Worm (Caenorhabditis elegans) whole organism, L3 larva: ENCODE results near the gene gta-1.

Source experiments
- R02D3.7 ChIP-seq: fragments of 150-350 bp; optimal IDR thresholded peaks from 2 replicates; lab custom pipeline; 2014; ENCODE audit warnings: missing biosample characterization, missing genetic modification characterization
- ZK546.5 ChIP-seq: sonication (generic microtip); optimal IDR thresholded peaks from 2 replicates; lab custom pipeline; 2017; ENCODE audit warnings: missing biosample characterization, missing genetic modification characterization
- aly-2 ChIP-seq: fragments of 150-350 bp; optimal IDR thresholded peaks from 2 replicates; lab custom pipeline; 2014; ENCODE audit warnings: missing biosample characterization, missing genetic modification characterization
- ceh-82 ChIP-seq: fragments of 150-350 bp; optimal IDR thresholded peaks from 2 replicates; lab custom pipeline; 2014; ENCODE audit warnings: missing biosample characterization, missing genetic modification characterization
- ceh-9 ChIP-seq: sonication (generic microtip); optimal IDR thresholded peaks from 2 replicates; lab custom pipeline; 2018; ENCODE audit warnings: missing biosample characterization, missing genetic modification characterization
- daf-12 ChIP-seq: fragments of 150-350 bp; optimal IDR thresholded peaks from 2 replicates; lab custom pipeline; 2014; ENCODE audit warnings: missing biosample characterization, missing genetic modification reagents, missing genetic modification characterization
- egl-27 ChIP-seq: sonication (generic microtip); optimal IDR thresholded peaks from 4 replicates; lab custom pipeline; 2017; ENCODE audit warnings: missing biosample characterization, missing genetic modification reagents, missing genetic modification characterization
- egl-5 ChIP-seq: fragments of 150-350 bp; optimal IDR thresholded peaks from 2 replicates; lab custom pipeline; 2017; ENCODE audit warnings: missing biosample characterization, missing genetic modification reagents, missing genetic modification characterization, inconsistent platforms
- elt-2 ChIP-seq: sonication (generic microtip); optimal IDR thresholded peaks from 2 replicates; lab custom pipeline; 2016; ENCODE audit warnings: missing genetic modification reagents, mild to moderate bottlenecking, missing genetic modification characterization, missing compliant biosample characterization
- elt-3 ChIP-seq, 3 experiments: fragments of 150-350 bp in 1 of 3; sonication (generic microtip) in 2 of 3; optimal IDR thresholded peaks; 2 replicates in 2 of 3; 4 replicates in 1 of 3; lab custom pipeline; 2014 to 2017; ENCODE audit warnings: missing biosample characterization in 3 of 3, missing genetic modification characterization in 3 of 3
- eor-1 ChIP-seq, 2 experiments: fragments of 150-350 bp; optimal IDR thresholded peaks; 2 replicates each; lab custom pipeline; 2014 to 2018; ENCODE audit warnings: missing biosample characterization in 2 of 2, missing genetic modification characterization in 2 of 2
- fkh-2 ChIP-seq: fragments of 150-350 bp; optimal IDR thresholded peaks from 2 replicates; lab custom pipeline; 2014; ENCODE audit warnings: missing biosample characterization, missing genetic modification reagents, missing genetic modification characterization
- fos-1 ChIP-seq: fragments of 150-350 bp; optimal IDR thresholded peaks from 2 replicates; lab custom pipeline; 2014; ENCODE audit warnings: missing biosample characterization, missing genetic modification characterization
- hmg-11 ChIP-seq: sonication (generic microtip); optimal IDR thresholded peaks from 2 replicates; lab custom pipeline; 2016; ENCODE audit warnings: missing genetic modification characterization, missing compliant biosample characterization
- jun-1 ChIP-seq: fragments of 150-350 bp; optimal IDR thresholded peaks from 2 replicates; lab custom pipeline; 2014; ENCODE audit warnings: missing biosample characterization, missing genetic modification reagents, missing genetic modification characterization
- lin-15B ChIP-seq: fragments of 150-350 bp; optimal IDR thresholded peaks from 2 replicates; lab custom pipeline; 2014; ENCODE audit warnings: missing biosample characterization, missing genetic modification characterization
- lin-39 ChIP-seq: fragments of 150-350 bp; optimal IDR thresholded peaks from 2 replicates; lab custom pipeline; 2018; ENCODE audit warnings: missing biosample characterization, missing genetic modification reagents, missing genetic modification characterization
- mml-1 ChIP-seq: fragments of 150-350 bp; sonication (generic microtip); optimal IDR thresholded peaks from 3 replicates; lab custom pipeline; 2014; ENCODE audit warnings: missing biosample characterization, missing genetic modification characterization
- nfya-1 ChIP-seq: sonication (generic microtip); optimal IDR thresholded peaks from 2 replicates; lab custom pipeline; 2017; ENCODE audit warnings: missing genetic modification characterization, mild to moderate bottlenecking, missing compliant biosample characterization, antibody characterized with exemption, moderate library complexity; ENCODE audit not compliant: insufficient read depth
- nhr-23 ChIP-seq: fragments of 150-350 bp; optimal IDR thresholded peaks from 2 replicates; lab custom pipeline; 2014; ENCODE audit warnings: missing biosample characterization, missing genetic modification reagents, missing genetic modification characterization
- nhr-25 ChIP-seq: sonication (generic microtip); optimal IDR thresholded peaks from 2 replicates; lab custom pipeline; 2017; ENCODE audit warnings: missing biosample characterization, missing genetic modification characterization
- nhr-28 ChIP-seq: fragments of 150-350 bp; optimal IDR thresholded peaks from 2 replicates; lab custom pipeline; 2014; ENCODE audit warnings: missing biosample characterization, missing genetic modification characterization
- nhr-67 ChIP-seq: fragments of 150-350 bp; optimal IDR thresholded peaks from 2 replicates; lab custom pipeline; 2014; ENCODE audit warnings: missing biosample characterization, missing genetic modification characterization
- nhr-77 ChIP-seq: fragments of 150-350 bp; optimal IDR thresholded peaks from 2 replicates; lab custom pipeline; 2014; ENCODE audit warnings: missing biosample characterization, missing genetic modification characterization
- pha-4 ChIP-seq: fragments of 150-350 bp; optimal IDR thresholded peaks from 2 replicates; lab custom pipeline; 2014; ENCODE audit warnings: missing biosample characterization, missing genetic modification reagents, missing genetic modification characterization
- skn-1 ChIP-seq: fragments of 150-350 bp; optimal IDR thresholded peaks from 2 replicates; lab custom pipeline; 2014; ENCODE audit warnings: missing biosample characterization, missing genetic modification characterization
- snpc-4 ChIP-seq: fragments of 150-350 bp; optimal IDR thresholded peaks from 2 replicates; lab custom pipeline; 2014; ENCODE audit warnings: missing biosample characterization, missing genetic modification characterization
- tbx-2 ChIP-seq: sonication (generic microtip); optimal IDR thresholded peaks from 2 replicates; lab custom pipeline; 2016; ENCODE audit warnings: mild to moderate bottlenecking, missing genetic modification characterization, missing compliant biosample characterization
- unc-62 ChIP-seq: fragments of 150-350 bp; sonication (generic microtip); optimal IDR thresholded peaks from 4 replicates; lab custom pipeline; 2014; ENCODE audit warnings: missing biosample characterization, missing genetic modification reagents, missing genetic modification characterization

The gta-1 gene

ce11 chrIV:10214811-10215210 is 34.4 kb downstream of the gta-1 start, which contains the start of gene abt-1:
Gene abt-1 (minus strand): TSS chrIV:10214911.
- TF ChIP-seq jun-1 (tag; lab: Kevin White, UChicago), result no peak
- TF ChIP-seq ceh-9 (tag; lab: Kevin White, UChicago), result no peak
- TF ChIP-seq mml-1 (tag; lab: Kevin White, UChicago), result no peak

ce11 chrIV:10215393-10215792 is 34.9 kb downstream of the gta-1 start:
- TF ChIP-seq nhr-25 (no peak), snpc-4 (tag; lab: Kevin White, UChicago) (no peak), tbx-2 (tag; lab: Kevin White, UChicago) (no peak), aly-2 (no peak), eor-1 (tag; optimal IDR thresholded peaks at IDR 0.05; lab: Kevin White, UChicago) (no peak), egl-5 (tag; lab: Kevin White, UChicago) (no peak), lin-15B (no peak), ZK546.5 (no peak), elt-2 (tag; lab: Kevin White, UChicago) (no peak), fos-1 (tag; lab: Kevin White, UChicago) (no peak), daf-12 (tag; lab: Kevin White, UChicago) (no peak), nhr-23 (tag; lab: Kevin White, UChicago) (no peak), unc-62 (GFP tag; lab: Kevin White, UChicago) (no peak), jun-1 (tag; lab: Kevin White, UChicago) (no peak), ceh-82 (no peak)
- TF ChIP-seq, all 47 proteins: peak for 0

- TF ChIP-seq R02D3.7 (tag; lab: Kevin White, UChicago) (no peak), eor-1 (tag; optimal IDR thresholded peaks at IDR 0.05; lab: Kevin White, UChicago) (no peak), egl-27 (tag; lab: Kevin White, UChicago) (no peak), ZK546.5 (no peak), fkh-2 (no peak), nhr-28 (tag; lab: Kevin White, UChicago) (no peak)
These were observed 35.6 kb downstream of the gta-1 start, which contains the start of gene col-124 for ce11 chrIV:10216078-10216477. Gene col-124 (plus strand): TSS chrIV:10216451.

DNA sequence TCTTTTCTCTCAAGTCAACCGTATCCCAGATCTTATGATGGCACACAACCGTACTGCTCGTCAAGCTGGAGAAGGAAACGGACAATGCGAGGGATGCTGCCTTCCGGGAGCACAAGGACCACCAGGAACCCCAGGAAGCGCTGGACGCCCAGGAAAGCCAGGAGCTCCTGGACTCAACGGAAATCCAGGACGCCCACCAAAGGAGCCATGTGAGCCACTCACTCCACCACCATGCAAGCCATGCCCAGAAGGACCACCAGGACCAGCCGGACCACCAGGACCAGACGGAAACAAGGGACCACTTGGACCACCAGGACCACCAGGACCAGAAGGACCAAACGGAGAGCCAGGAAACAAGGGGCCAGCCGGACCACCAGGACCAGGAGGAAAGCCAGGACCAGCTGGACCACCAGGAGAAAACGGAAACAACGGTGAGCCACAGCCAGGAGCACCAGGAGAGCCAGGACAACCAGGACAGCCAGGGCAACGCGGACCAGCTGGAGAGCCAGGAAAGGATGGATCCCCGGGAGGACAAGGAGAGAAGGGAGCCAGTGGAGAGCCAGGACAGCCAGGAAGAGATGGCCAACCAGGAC is 36.3 kb downstream of the gta-1 start:
- TF ChIP-seq hmg-11 (tag; lab: Kevin White, UChicago), result no peak
- no peak for TF ChIP-seq daf-12 (tag; lab: Kevin White, UChicago)
- no peak for TF ChIP-seq R02D3.7 (tag; lab: Kevin White, UChicago)
- no peak for TF ChIP-seq nhr-77 (tag; lab: Kevin White, UChicago)
- TF ChIP-seq lin-39, result no peak

ce11 chrIV:10219208-10219607 is 38.7 kb downstream of the gta-1 start, which contains the start of gene qns-1:
Gene qns-1 (minus strand): TSS chrIV:10219308.
- TF ChIP-seq jun-1 (tag; lab: Kevin White, UChicago) (no peak), nhr-67 (tag; lab: Kevin White, UChicago) (no peak), elt-3 (tag; optimal IDR thresholded peaks at IDR 0.05; lab: Kevin White, UChicago) (no peak), nhr-23 (tag; lab: Kevin White, UChicago) (no peak), fkh-2 (no peak), nfya-1 (no peak), pha-4 (tag; lab: Kevin White, UChicago) (no peak), nhr-77 (tag; lab: Kevin White, UChicago) (no peak)

DNA sequence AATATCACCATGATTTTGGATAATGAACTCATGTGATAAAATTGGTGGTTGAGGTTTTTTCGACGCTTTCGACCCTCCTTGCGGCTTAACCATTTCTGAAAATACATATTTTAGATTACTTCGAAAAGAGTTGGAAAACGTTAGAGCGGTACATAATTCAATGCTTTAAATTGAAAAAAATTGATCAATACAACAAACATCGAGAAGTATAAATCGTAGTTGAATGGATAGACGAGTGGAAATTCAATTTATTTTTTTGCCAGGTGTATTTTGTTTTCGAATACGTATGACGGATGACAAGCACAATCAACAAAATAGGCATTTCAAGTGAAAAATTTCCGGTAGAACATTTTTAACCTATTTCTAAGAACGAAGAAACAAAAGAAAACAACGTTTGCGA is 40.7 kb downstream of the gta-1 start, which contains the start of gene tram-1:
TSS of gene tram-1 (minus strand) at position 101 of the 400 bp plus-strand sequence.
- TF ChIP-seq nhr-67 (tag; lab: Kevin White, UChicago) (no peak), mml-1 (tag; lab: Kevin White, UChicago) (no peak), elt-3 (tag; optimal IDR thresholded peaks at IDR 0.05; lab: Kevin White, UChicago) (no peak), skn-1 (tag; lab: Kevin White, UChicago) (no peak), ceh-9 (tag; lab: Kevin White, UChicago) (no peak), daf-12 (tag; lab: Kevin White, UChicago) (no peak)
